Fruit fly (Drosophila melanogaster) whole organism, embryonic: ENCODE results near the gene RNF220.

Source experiments
- ATbp ChIP-seq: fragments of 200-800 bp; sonication (Bioruptor generic); optimal IDR thresholded peaks from 2 replicates; lab custom pipeline; 2017; ENCODE audit warnings: missing biosample characterization, mild to moderate bottlenecking, missing genetic modification characterization, missing genetic modification reagents
- Bdp1 ChIP-seq: fragments of 200-800 bp; sonication (Bioruptor generic); optimal IDR thresholded peaks from 3 replicates; lab custom pipeline; 2016; ENCODE audit warnings: missing biosample characterization, missing genetic modification characterization
- CG10462 ChIP-seq: fragments of 200-800 bp; sonication (Bioruptor generic); optimal IDR thresholded peaks from 2 replicates; lab custom pipeline; 2016; ENCODE audit warnings: missing biosample characterization, missing genetic modification characterization
- CG10959 ChIP-seq: fragments of 200-800 bp; sonication (Bioruptor generic); IDR thresholded peaks from 2 replicates; pipeline ENCODE4 v1.3.6; 2022; ENCODE audit warnings: missing biosample characterization, missing genetic modification characterization
- CG13624 ChIP-seq: fragments of 200-800 bp; sonication (Bioruptor generic); optimal IDR thresholded peaks from 2 replicates; lab custom pipeline; 2016; ENCODE audit warnings: missing biosample characterization, missing genetic modification characterization
- CG13775 ChIP-seq: fragments of 200-800 bp; sonication (Bioruptor generic); optimal IDR thresholded peaks from 3 replicates; lab custom pipeline; 2017; ENCODE audit warnings: missing biosample characterization, mild to moderate bottlenecking, missing genetic modification characterization
- CG14441 ChIP-seq: fragments of 200-800 bp; sonication (Bioruptor generic); IDR thresholded peaks from 2 replicates; pipeline ENCODE4 v1.3.6; 2022; ENCODE audit warnings: missing biosample characterization, missing genetic modification characterization
- CG15269 ChIP-seq: fragments of 200-800 bp; sonication (Bioruptor generic); optimal IDR thresholded peaks from 2 replicates; lab custom pipeline; 2018; ENCODE audit warnings: missing biosample characterization, mild to moderate bottlenecking, missing genetic modification characterization, moderate library complexity
- CG16813 ChIP-seq: fragments of 200-800 bp; sonication (Bioruptor generic); IDR thresholded peaks from 3 replicates; pipeline ENCODE4 v1.3.6; 2022; ENCODE audit warnings: missing biosample characterization, missing genetic modification characterization; ENCODE audit not compliant: partially characterized antibody
- CG16815 ChIP-seq: fragments of 200-800 bp; sonication (Bioruptor generic); optimal IDR thresholded peaks from 3 replicates; lab custom pipeline; 2017; ENCODE audit warnings: missing biosample characterization, mild to moderate bottlenecking, missing genetic modification characterization
- CG16863 ChIP-seq: fragments of 200-800 bp; sonication (Bioruptor generic); optimal IDR thresholded peaks from 3 replicates; lab custom pipeline; 2016; ENCODE audit warnings: missing biosample characterization, missing genetic modification characterization
- CG17612 ChIP-seq: fragments of 200-800 bp; sonication (Bioruptor generic); IDR thresholded peaks from 2 replicates; pipeline ENCODE4 v1.3.6; 2022; ENCODE audit warnings: missing biosample characterization, missing genetic modification characterization
- CG18764 ChIP-seq: fragments of 200-800 bp; sonication (Bioruptor generic); optimal IDR thresholded peaks from 3 replicates; lab custom pipeline; 2016; ENCODE audit warnings: missing biosample characterization, missing genetic modification characterization
- CG2199 ChIP-seq: fragments of 200-800 bp; sonication (Bioruptor generic); IDR thresholded peaks from 3 replicates; pipeline ENCODE4 v1.3.6; 2022; ENCODE audit warnings: missing biosample characterization, missing genetic modification characterization
- CG43689 ChIP-seq: fragments of 200-800 bp; sonication (Bioruptor generic); IDR thresholded peaks from 2 replicates; pipeline ENCODE4 v1.3.6; 2022; ENCODE audit warnings: missing biosample characterization, missing genetic modification characterization
- CG4617 ChIP-seq: fragments of 200-800 bp; sonication (Bioruptor generic); optimal IDR thresholded peaks from 3 replicates; lab custom pipeline; 2016; ENCODE audit warnings: missing biosample characterization, missing genetic modification characterization, borderline replicate concordance
- CG6765 ChIP-seq: fragments of 200-800 bp; sonication (Bioruptor generic); optimal IDR thresholded peaks from 3 replicates; lab custom pipeline; 2017; ENCODE audit warnings: missing biosample characterization, mild to moderate bottlenecking, missing genetic modification characterization
- CG6854 ChIP-seq: fragments of 200-800 bp; sonication (Bioruptor generic); optimal IDR thresholded peaks from 3 replicates; lab custom pipeline; 2017; ENCODE audit warnings: missing biosample characterization, mild to moderate bottlenecking, missing genetic modification characterization
- CG7556 ChIP-seq: fragments of 200-800 bp; sonication (Bioruptor generic); optimal IDR thresholded peaks from 2 replicates; lab custom pipeline; 2017; ENCODE audit warnings: missing biosample characterization, mild to moderate bottlenecking, missing genetic modification characterization
- CG7745 ChIP-seq: fragments of 200-800 bp; sonication (Bioruptor generic); optimal IDR thresholded peaks from 2 replicates; lab custom pipeline; 2018; ENCODE audit warnings: missing biosample characterization, mild to moderate bottlenecking, missing genetic modification characterization, moderate library complexity
- CTCF ChIP-seq: fragments of 200-800 bp; sonication (Bioruptor generic); optimal IDR thresholded peaks from 2 replicates; lab custom pipeline; 2017; ENCODE audit warnings: missing biosample characterization, mild to moderate bottlenecking, missing genetic modification characterization, moderate library complexity
- CoRest ChIP-seq: fragments of 200-800 bp; sonication (Bioruptor generic); optimal IDR thresholded peaks from 3 replicates; lab custom pipeline; 2018; ENCODE audit warnings: missing biosample characterization, mild to moderate bottlenecking, missing genetic modification characterization, moderate library complexity
- Fer1 ChIP-seq: fragments of 200-800 bp; sonication (Bioruptor generic); optimal IDR thresholded peaks from 2 replicates; lab custom pipeline; 2017; ENCODE audit warnings: missing biosample characterization, mild to moderate bottlenecking, missing genetic modification characterization
- Hey ChIP-seq: fragments of 200-800 bp; sonication (Bioruptor generic); optimal IDR thresholded peaks from 3 replicates; lab custom pipeline; 2018; ENCODE audit warnings: missing biosample characterization, mild to moderate bottlenecking, missing genetic modification characterization
- Hmr ChIP-seq: fragments of 200-800 bp; sonication (Bioruptor generic); optimal IDR thresholded peaks from 3 replicates; lab custom pipeline; 2017; ENCODE audit warnings: mild to moderate bottlenecking, missing biosample characterization, missing genetic modification reagents, missing genetic modification characterization
- Hr51 ChIP-seq, 2 experiments: fragments of 200-800 bp; sonication (Bioruptor generic); optimal IDR thresholded peaks; 2 replicates in 1 of 2; 3 replicates in 1 of 2; lab custom pipeline; 2016 to 2018; ENCODE audit warnings: missing biosample characterization in 2 of 2, missing genetic modification characterization in 2 of 2, mild to moderate bottlenecking in 1 of 2, moderate library complexity in 1 of 2
- Poxn ChIP-seq: fragments of 200-800 bp; sonication (Bioruptor generic); IDR thresholded peaks from 2 replicates; pipeline ENCODE4 v1.3.6; 2022; ENCODE audit warnings: missing biosample characterization, missing genetic modification characterization
- Sox102F ChIP-seq: fragments of 200-800 bp; sonication (Bioruptor generic); optimal IDR thresholded peaks from 2 replicates; lab custom pipeline; 2018; ENCODE audit warnings: missing biosample characterization, mild to moderate bottlenecking, missing genetic modification characterization, moderate library complexity
- Usf ChIP-seq: fragments of 200-800 bp; sonication (Bioruptor generic); optimal IDR thresholded peaks from 2 replicates; lab custom pipeline; 2017; ENCODE audit warnings: missing genotype, missing biosample characterization, missing genetic modification characterization
- bbx ChIP-seq: fragments of 200-800 bp; sonication (Bioruptor generic); IDR thresholded peaks from 2 replicates; pipeline ENCODE4 v1.3.6; 2022; ENCODE audit warnings: missing biosample characterization, missing genetic modification characterization; ENCODE audit not compliant: partially characterized antibody
- br ChIP-seq: fragments of >200 bp; optimal IDR thresholded peaks from 2 replicates; lab custom pipeline; 2017
- caup ChIP-seq: fragments of 200-800 bp; sonication (Bioruptor generic); optimal IDR thresholded peaks from 3 replicates; lab custom pipeline; 2017; ENCODE audit warnings: missing biosample characterization, mild to moderate bottlenecking, missing genetic modification characterization, moderate library complexity; ENCODE audit not compliant: severe bottlenecking
- chif ChIP-seq, 2 experiments: fragments of 200-800 bp; sonication (Bioruptor generic); optimal IDR thresholded peaks; 3 replicates each; lab custom pipeline; 2016; ENCODE audit warnings: missing biosample characterization in 2 of 2, missing genetic modification characterization in 2 of 2
- crp ChIP-seq, 2 experiments: fragments of 200-800 bp; sonication (Bioruptor generic); optimal IDR thresholded peaks; 2 replicates in 1 of 2; 3 replicates in 1 of 2; lab custom pipeline; 2017; ENCODE audit warnings: missing biosample characterization in 2 of 2, missing genetic modification characterization in 2 of 2, mild to moderate bottlenecking in 1 of 2, moderate library complexity in 1 of 2
- dan ChIP-seq: fragments of 200-800 bp; sonication (Bioruptor generic); IDR thresholded peaks from 2 replicates; pipeline ENCODE4 v1.3.6; 2022; ENCODE audit warnings: missing biosample characterization, missing genetic modification characterization
- gro ChIP-seq: fragments of 200-800 bp; sonication (Bioruptor generic); optimal IDR thresholded peaks from 2 replicates; lab custom pipeline; 2016; ENCODE audit warnings: missing biosample characterization, missing genetic modification characterization
- ken ChIP-seq: fragments of 200-800 bp; sonication (Bioruptor generic); IDR thresholded peaks from 3 replicates; pipeline ENCODE4 v1.3.6; 2022; ENCODE audit warnings: missing biosample characterization, missing genetic modification characterization
- kni ChIP-seq: fragments of 200-800 bp; sonication (Bioruptor generic); optimal IDR thresholded peaks from 3 replicates; lab custom pipeline; 2017; ENCODE audit warnings: mild to moderate bottlenecking, missing biosample characterization, missing genetic modification reagents, missing genetic modification characterization
- nau ChIP-seq: fragments of 200-800 bp; sonication (Bioruptor generic); optimal IDR thresholded peaks from 3 replicates; lab custom pipeline; 2017; ENCODE audit warnings: missing biosample characterization, mild to moderate bottlenecking, missing genetic modification characterization, missing genetic modification reagents
- row ChIP-seq: fragments of 200-800 bp; sonication (Bioruptor generic); IDR thresholded peaks from 3 replicates; pipeline ENCODE4 v1.3.6; 2022; ENCODE audit warnings: missing biosample characterization, missing genetic modification characterization
- sens-2 ChIP-seq: fragments of 200-800 bp; sonication (Bioruptor generic); IDR thresholded peaks from 2 replicates; pipeline ENCODE4 v1.3.6; 2022; ENCODE audit warnings: missing biosample characterization, missing genetic modification characterization
- seq ChIP-seq: fragments of 200-800 bp; sonication (Bioruptor generic); IDR thresholded peaks from 2 replicates; pipeline ENCODE4 v1.3.6; 2022; ENCODE audit warnings: missing biosample characterization, missing genetic modification characterization
- shn ChIP-seq: fragments of 200-800 bp; sonication (Bioruptor generic); optimal IDR thresholded peaks from 3 replicates; lab custom pipeline; 2016; ENCODE audit warnings: missing biosample characterization, missing genetic modification characterization
- sim ChIP-seq: fragments of 200-800 bp; sonication (Bioruptor generic); IDR thresholded peaks from 2 replicates; pipeline ENCODE4 v1.3.6; 2022; ENCODE audit warnings: missing biosample characterization, missing genetic modification characterization
- tin ChIP-seq: fragments of 200-800 bp; sonication (Bioruptor generic); optimal IDR thresholded peaks from 3 replicates; lab custom pipeline; 2016; ENCODE audit warnings: missing biosample characterization, missing genetic modification characterization
- tna ChIP-seq: fragments of 200-800 bp; sonication (Bioruptor generic); IDR thresholded peaks from 2 replicates; pipeline ENCODE4 v1.3.6; 2022; ENCODE audit warnings: missing biosample characterization, missing genetic modification characterization; ENCODE audit not compliant: partially characterized antibody
- tup ChIP-seq: fragments of 200-800 bp; sonication (Bioruptor generic); optimal IDR thresholded peaks from 2 replicates; lab custom pipeline; 2016; ENCODE audit warnings: missing biosample characterization, mild to moderate bottlenecking, missing genetic modification characterization, moderate library complexity
- usp ChIP-seq: fragments of >200 bp; optimal IDR thresholded peaks from 2 replicates; lab custom pipeline; 2017; ENCODE audit warnings: missing biosample characterization, missing genetic modification characterization
- zf30C ChIP-seq: fragments of 200-800 bp; sonication (Bioruptor generic); optimal IDR thresholded peaks from 3 replicates; lab custom pipeline; 2018; ENCODE audit warnings: missing biosample characterization, mild to moderate bottlenecking, missing genetic modification characterization

Gene RNF220

dm6 chr3R:22684044-22684947, 41.9 kb downstream of the RNF220 start:
- TF ChIP-seq ken (GFP tag; lab: Robert Waterston, UW) (no peak), CG14441 (GFP tag; lab: Robert Waterston, UW) (no peak), CG4617 (no peak), row (no peak), CG2199 (GFP tag; lab: Robert Waterston, UW) (0 out of 3 replicates have a peak, but pooled peaks have one; percentile 63), Hmr (GFP tag; lab: Kevin White, UChicago) (peak; percentile 55), CTCF (no peak), CoRest (tag; lab: Kevin White, UChicago) (no peak), CG7745 (no peak), usp (GFP tag; lab: Kevin White, UChicago) (no peak), CG7556 (GFP tag; lab: Kevin White, UChicago) (peak; percentile 26), CG16863 (GFP tag; lab: Kevin White, UChicago) (no peak), seq (no peak), CG6765 (GFP tag; lab: Kevin White, UChicago) (no peak), CG6854 (no peak), CG10959 (GFP tag; lab: Robert Waterston, UW) (no peak), CG13775 (GFP tag; lab: Kevin White, UChicago) (no peak), bbx (0 out of 2 replicates have a peak, but pooled peaks have one; percentile 25), caup (GFP tag; lab: Kevin White, UChicago) (peak; percentile 9), CG16815 (no peak), Fer1 (GFP tag; lab: Kevin White, UChicago) (peak; percentile 27), CG43689 (GFP tag; lab: Robert Waterston, UW) (no peak), tin (GFP tag; lab: Kevin White, UChicago) (no peak), CG10462 (GFP tag; lab: Kevin White, UChicago) (no peak), tup (GFP tag; lab: Kevin White, UChicago) (no peak), Bdp1 (GFP tag; lab: Kevin White, UChicago) (no peak), sim (GFP tag; lab: Robert Waterston, UW) (no peak), zf30C (GFP tag; lab: Kevin White, UChicago) (no peak), nau (GFP tag; lab: Kevin White, UChicago) (no peak), shn (no peak), CG15269 (tag; lab: Kevin White, UChicago) (no peak), ATbp (GFP tag; lab: Kevin White, UChicago) (peak; percentile 39), Sox102F (no peak), Hey (tag; lab: Kevin White, UChicago) (no peak), Usf (GFP tag; lab: Kevin White, UChicago) (no peak), sens-2 (GFP tag; lab: Robert Waterston, UW) (no peak), chif (GFP tag; optimal IDR thresholded peaks at IDR 0.05; lab: Kevin White, UChicago) (no peak), Poxn (no peak), Hr51 (GFP tag; optimal IDR thresholded peaks at IDR 0.05; lab: Kevin White, UChicago) (no peak), tna (no peak), br (lab: Kevin White, UChicago) (no peak), crp (GFP tag; optimal IDR thresholded peaks at IDR 0.05; lab: Kevin White, UChicago) (no peak), gro (GFP tag; lab: Kevin White, UChicago) (no peak), kni (GFP tag; lab: Kevin White, UChicago) (peak; percentile 29), CG16813 (GFP tag; lab: Robert Waterston, UW) (no peak), CG18764 (GFP tag; lab: Kevin White, UChicago) (no peak), dan (GFP tag; lab: Robert Waterston, UW) (no peak), CG13624 (GFP tag; lab: Kevin White, UChicago) (no peak), CG17612 (no peak)
